Fruit fly (Drosophila melanogaster) whole organism, embryonic: Measurements from ENCODE around the gene r2d2.
A peak's percentile ranks its signal among the peaks of the same experiment; 100 is the strongest.

Experiments used
- BEAF-32 ChIP-seq: fragments of 200-800 bp; sonication (Bioruptor generic); optimal IDR thresholded peaks from 3 replicates; lab custom pipeline; 2017; ENCODE audit warnings: missing biosample characterization, missing genetic modification characterization, mild to moderate bottlenecking, moderate library complexity, missing genetic modification reagents
- Bgb ChIP-seq: fragments of 200-800 bp; sonication (Bioruptor generic); IDR thresholded peaks from 2 replicates; pipeline ENCODE4 v1.3.6; 2022; ENCODE audit warnings: missing biosample characterization, missing genetic modification characterization; ENCODE audit not compliant: partially characterized antibody
- CG10147 ChIP-seq: fragments of 200-800 bp; sonication (Bioruptor generic); optimal IDR thresholded peaks from 2 replicates; lab custom pipeline; 2019; ENCODE audit warnings: missing biosample characterization, mild to moderate bottlenecking, missing genetic modification characterization, moderate library complexity
- CG10565 ChIP-seq: fragments of 200-800 bp; sonication (Bioruptor generic); optimal IDR thresholded peaks from 3 replicates; lab custom pipeline; 2016; ENCODE audit warnings: missing biosample characterization, mild to moderate bottlenecking, missing genetic modification characterization
- CG12391 ChIP-seq: fragments of 200-800 bp; sonication (Bioruptor generic); optimal IDR thresholded peaks from 3 replicates; lab custom pipeline; 2018; ENCODE audit warnings: missing biosample characterization, mild to moderate bottlenecking, missing genetic modification characterization, moderate library complexity
- CG14860 ChIP-seq: fragments of 200-800 bp; sonication (Bioruptor generic); IDR thresholded peaks from 3 replicates; pipeline ENCODE4 v1.3.6; 2022; ENCODE audit warnings: missing biosample characterization, missing genetic modification characterization; ENCODE audit not compliant: partially characterized antibody
- CG1647 ChIP-seq: fragments of 200-800 bp; sonication (Bioruptor generic); optimal IDR thresholded peaks from 3 replicates; lab custom pipeline; 2016; ENCODE audit warnings: missing biosample characterization, missing genetic modification characterization
- CG16813 ChIP-seq: fragments of 200-800 bp; sonication (Bioruptor generic); IDR thresholded peaks from 3 replicates; pipeline ENCODE4 v1.3.6; 2022; ENCODE audit warnings: missing biosample characterization, missing genetic modification characterization; ENCODE audit not compliant: partially characterized antibody
- CG17186 ChIP-seq: fragments of 200-800 bp; sonication (Bioruptor generic); optimal IDR thresholded peaks from 3 replicates; lab custom pipeline; 2017; ENCODE audit warnings: missing biosample characterization, missing genetic modification reagents, missing genetic modification characterization
- CG17829 ChIP-seq: fragments of 200-800 bp; optimal IDR thresholded peaks from 2 replicates; lab custom pipeline; 2019; ENCODE audit warnings: missing biosample characterization, mild to moderate bottlenecking, missing genetic modification characterization, moderate library complexity
- CG17912 ChIP-seq: fragments of 200-800 bp; sonication (Bioruptor generic); optimal IDR thresholded peaks from 2 replicates; lab custom pipeline; 2018; ENCODE audit warnings: missing biosample characterization, mild to moderate bottlenecking, missing genetic modification characterization
- CG33557 ChIP-seq: fragments of 200-800 bp; sonication (Bioruptor generic); optimal IDR thresholded peaks from 2 replicates; lab custom pipeline; 2019; ENCODE audit warnings: missing biosample characterization, mild to moderate bottlenecking, missing genetic modification characterization, moderate library complexity
- CG34224 ChIP-seq: fragments of 200-800 bp; sonication (Bioruptor generic); IDR thresholded peaks from 3 replicates; pipeline ENCODE4 v1.3.6; 2022; ENCODE audit warnings: missing biosample characterization, missing genetic modification characterization; ENCODE audit not compliant: partially characterized antibody
- CG42726 ChIP-seq: fragments of 200-800 bp; sonication (Bioruptor generic); IDR thresholded peaks from 2 replicates; pipeline ENCODE4 v1.3.6; 2022; ENCODE audit warnings: missing biosample characterization, missing genetic modification characterization; ENCODE audit not compliant: partially characterized antibody
- CG6683 ChIP-seq: fragments of 200-800 bp; sonication (Bioruptor generic); optimal IDR thresholded peaks from 2 replicates; lab custom pipeline; 2017; ENCODE audit warnings: missing biosample characterization, mild to moderate bottlenecking, missing genetic modification characterization, missing genetic modification reagents
- CG8089 ChIP-seq: fragments of 200-800 bp; sonication (Bioruptor generic); optimal IDR thresholded peaks from 3 replicates; lab custom pipeline; 2016; ENCODE audit warnings: missing biosample characterization, missing genetic modification characterization
- CG8388 ChIP-seq: fragments of 200-800 bp; sonication (Bioruptor generic); optimal IDR thresholded peaks from 2 replicates; lab custom pipeline; 2019; ENCODE audit warnings: missing biosample characterization, mild to moderate bottlenecking, missing genetic modification characterization, moderate library complexity
- CG9215 ChIP-seq: fragments of 200-800 bp; sonication (Bioruptor generic); IDR thresholded peaks from 2 replicates; pipeline ENCODE4 v1.3.6; 2022; ENCODE audit warnings: missing biosample characterization, missing genetic modification characterization
- CG9609 ChIP-seq: fragments of 200-800 bp; sonication (Bioruptor generic); optimal IDR thresholded peaks from 3 replicates; lab custom pipeline; 2016; ENCODE audit warnings: missing biosample characterization, missing genetic modification characterization
- Dref ChIP-seq: fragments of 200-800 bp; sonication (Bioruptor generic); IDR thresholded peaks from 2 replicates; pipeline ENCODE4 v1.3.6; 2022; ENCODE audit warnings: missing biosample characterization, missing genetic modification characterization
- Ets65A ChIP-seq: fragments of 200-800 bp; sonication (Bioruptor generic); peaks from one replicate; lab custom pipeline; 2016; ENCODE audit warnings: missing biosample characterization, missing genetic modification characterization
- Fer2 ChIP-seq: fragments of 200-800 bp; sonication (Bioruptor generic); optimal IDR thresholded peaks from 2 replicates; lab custom pipeline; 2018; ENCODE audit warnings: missing biosample characterization, mild to moderate bottlenecking, missing genetic modification characterization, moderate library complexity
- Hmr ChIP-seq: fragments of 200-800 bp; sonication (Bioruptor generic); optimal IDR thresholded peaks from 3 replicates; lab custom pipeline; 2017; ENCODE audit warnings: mild to moderate bottlenecking, missing biosample characterization, missing genetic modification reagents, missing genetic modification characterization
- Max ChIP-seq: fragments of 200-800 bp; sonication (Bioruptor generic); optimal IDR thresholded peaks from 2 replicates; lab custom pipeline; 2016; ENCODE audit warnings: missing biosample characterization, mild to moderate bottlenecking, missing genetic modification characterization
- Med ChIP-seq: fragments of 200-800 bp; sonication (Bioruptor generic); peaks from one replicate; lab custom pipeline; 2016; ENCODE audit warnings: missing biosample characterization, missing genetic modification characterization, mild to moderate bottlenecking, inconsistent platforms, moderate library complexity
- NFAT ChIP-seq: fragments of 200-800 bp; sonication (Bioruptor generic); IDR thresholded peaks from 2 replicates; pipeline ENCODE4 v1.3.6; 2022; ENCODE audit warnings: missing biosample characterization, missing genetic modification characterization
- Pdp1 ChIP-seq, 2 experiments: fragments of 200-800 bp; sonication (Bioruptor generic); optimal IDR thresholded peaks; 3 replicates each; lab custom pipeline; 2016; ENCODE audit warnings: missing biosample characterization in 2 of 2, missing genetic modification characterization in 2 of 2, mild to moderate bottlenecking in 1 of 2, moderate library complexity in 1 of 2
- Sox100B ChIP-seq: fragments of 200-800 bp; sonication (Bioruptor generic); optimal IDR thresholded peaks from 3 replicates; lab custom pipeline; 2018; ENCODE audit warnings: missing biosample characterization, mild to moderate bottlenecking, missing genetic modification characterization
- Xbp1 ChIP-seq: fragments of 200-800 bp; sonication (Bioruptor generic); optimal IDR thresholded peaks from 3 replicates; lab custom pipeline; 2016; ENCODE audit warnings: missing biosample characterization, mild to moderate bottlenecking, missing genetic modification characterization
- YL-1 ChIP-seq: fragments of 200-800 bp; sonication (Bioruptor generic); optimal IDR thresholded peaks from 3 replicates; lab custom pipeline; 2017; ENCODE audit warnings: missing biosample characterization, mild to moderate bottlenecking, missing genetic modification characterization
- abd-A ChIP-seq: fragments of 200-800 bp; sonication (Bioruptor generic); optimal IDR thresholded peaks from 3 replicates; lab custom pipeline; 2019; ENCODE audit warnings: missing biosample characterization, mild to moderate bottlenecking, missing genetic modification characterization, moderate library complexity
- ato ChIP-seq: fragments of 200-800 bp; sonication (Bioruptor generic); IDR thresholded peaks from 2 replicates; pipeline ENCODE4 v1.3.6; 2022; ENCODE audit warnings: missing biosample characterization, missing genetic modification characterization; ENCODE audit not compliant: partially characterized antibody
- br ChIP-seq: fragments of >200 bp; optimal IDR thresholded peaks from 2 replicates; lab custom pipeline; 2017
- cas ChIP-seq: fragments of 200-800 bp; sonication (Bioruptor generic); IDR thresholded peaks from 2 replicates; pipeline ENCODE4 v1.3.6; 2022; ENCODE audit warnings: missing biosample characterization, missing genetic modification characterization
- cato ChIP-seq: fragments of 200-800 bp; sonication (Bioruptor generic); optimal IDR thresholded peaks from 2 replicates; lab custom pipeline; 2016; ENCODE audit warnings: missing biosample characterization, missing genetic modification characterization, borderline replicate concordance
- croc ChIP-seq: fragments of 200-800 bp; sonication (Bioruptor generic); conservative IDR thresholded peaks from 3 replicates; pipeline ENCODE4 v1.3.6; 2022; ENCODE audit warnings: missing biosample characterization, missing genetic modification characterization
- dati ChIP-seq: fragments of 200-800 bp; sonication (Bioruptor generic); IDR thresholded peaks from 2 replicates; pipeline ENCODE4 v1.3.6; 2022; ENCODE audit warnings: missing biosample characterization, missing genetic modification characterization
- exex ChIP-seq: fragments of 200-800 bp; sonication (Bioruptor generic); optimal IDR thresholded peaks from 4 replicates; lab custom pipeline; 2018; ENCODE audit warnings: missing biosample characterization, mild to moderate bottlenecking, missing genetic modification characterization, moderate library complexity
- gce ChIP-seq: fragments of 200-800 bp; sonication (Bioruptor generic); IDR thresholded peaks from 3 replicates; pipeline ENCODE4 v1.3.6; 2022; ENCODE audit warnings: missing biosample characterization, missing genetic modification characterization
- gcm2 ChIP-seq: fragments of 200-800 bp; sonication (Bioruptor generic); optimal IDR thresholded peaks from 2 replicates; lab custom pipeline; 2016; ENCODE audit warnings: missing biosample characterization, missing genetic modification characterization
- kay ChIP-seq: fragments of 200-800 bp; sonication (Bioruptor generic); optimal IDR thresholded peaks from 2 replicates; lab custom pipeline; 2016; ENCODE audit warnings: missing biosample characterization, missing genetic modification characterization
- nerfin-1 ChIP-seq: fragments of 200-800 bp; sonication (Bioruptor generic); optimal IDR thresholded peaks from 3 replicates; lab custom pipeline; 2019; ENCODE audit warnings: missing biosample characterization, mild to moderate bottlenecking, missing genetic modification characterization, moderate library complexity
- pzg ChIP-seq: fragments of 200-800 bp; sonication (Bioruptor generic); optimal IDR thresholded peaks from 3 replicates; lab custom pipeline; 2018; ENCODE audit warnings: missing biosample characterization, mild to moderate bottlenecking, missing genetic modification characterization, moderate library complexity
- rib ChIP-seq: fragments of 200-800 bp; sonication (Bioruptor generic); IDR thresholded peaks from 2 replicates; pipeline ENCODE4 v1.3.6; 2022; ENCODE audit warnings: missing biosample characterization, missing genetic modification characterization
- run ChIP-seq: fragments of 200-800 bp; sonication (Bioruptor generic); optimal IDR thresholded peaks from 3 replicates; lab custom pipeline; 2018; ENCODE audit warnings: missing biosample characterization, mild to moderate bottlenecking, missing genetic modification characterization
- sd ChIP-seq: fragments of 200-800 bp; sonication (Bioruptor generic); optimal IDR thresholded peaks from 3 replicates; lab custom pipeline; 2018; ENCODE audit warnings: missing biosample characterization, mild to moderate bottlenecking, missing genetic modification characterization, moderate library complexity
- sens ChIP-seq: fragments of 200-800 bp; sonication (Bioruptor generic); peaks from one replicate; lab custom pipeline; 2016; ENCODE audit warnings: missing biosample characterization, missing genetic modification characterization
- sim ChIP-seq: fragments of 200-800 bp; sonication (Bioruptor generic); IDR thresholded peaks from 2 replicates; pipeline ENCODE4 v1.3.6; 2022; ENCODE audit warnings: missing biosample characterization, missing genetic modification characterization
- slbo ChIP-seq: fragments of 200-800 bp; sonication (Bioruptor generic); IDR thresholded peaks from 2 replicates; pipeline ENCODE4 v1.3.6; 2022; ENCODE audit warnings: missing biosample characterization, missing genetic modification characterization
- tin ChIP-seq: fragments of 200-800 bp; sonication (Bioruptor generic); optimal IDR thresholded peaks from 3 replicates; lab custom pipeline; 2016; ENCODE audit warnings: missing biosample characterization, missing genetic modification characterization
- twi ChIP-seq: fragments of 200-800 bp; optimal IDR thresholded peaks from 2 replicates; lab custom pipeline; 2019; ENCODE audit warnings: missing biosample characterization, mild to moderate bottlenecking, missing genetic modification characterization, moderate library complexity

The r2d2 gene

DNA sequence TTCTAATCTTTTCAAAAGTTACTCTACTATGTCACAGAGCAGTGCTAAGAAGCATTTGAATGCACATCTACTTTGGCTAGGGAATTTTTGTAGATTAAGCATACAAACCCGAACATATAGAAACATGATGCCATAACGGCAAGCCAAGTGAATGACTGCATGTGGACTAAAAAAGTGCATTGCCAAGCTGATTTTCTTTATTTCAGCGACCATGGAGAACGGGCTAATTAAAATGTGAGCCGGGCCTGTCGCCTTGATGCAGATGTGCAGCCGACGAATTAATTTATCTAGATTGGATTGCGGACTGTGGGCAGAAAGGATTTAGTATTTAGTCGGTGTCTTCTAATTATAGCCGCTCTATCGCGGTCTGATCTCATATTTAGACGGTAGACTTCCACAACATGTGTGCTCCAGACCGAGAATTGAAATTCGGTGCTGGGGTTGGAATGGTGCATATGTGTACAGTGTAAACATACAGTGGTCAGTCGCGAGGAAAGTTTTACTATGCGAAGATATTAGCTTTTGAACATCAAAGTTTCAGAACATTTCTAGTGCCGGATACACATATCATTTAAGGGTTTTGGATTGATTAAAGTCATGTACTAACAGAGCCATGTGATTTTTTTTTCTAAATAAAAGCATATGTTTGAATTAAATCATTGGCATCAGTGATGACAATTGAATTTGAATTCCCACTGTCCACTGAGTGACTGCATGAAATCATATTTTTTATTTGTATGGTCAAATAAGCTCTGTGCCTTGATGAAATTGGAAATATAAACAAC, 12.8 kb downstream of the r2d2 start (continued):
- TF ChIP-seq slbo (GFP tag; lab: Robert Waterston, UW) (peak; percentile 10; the same call in 1 of the 2 replicates), gcm2 (GFP tag; lab: Kevin White, UChicago) (no peak), tin (GFP tag; lab: Kevin White, UChicago) (peak; percentile 7), ato (GFP tag; lab: Robert Waterston, UW) (no peak), run (tag; lab: Kevin White, UChicago) (no peak), sd (no peak), CG42726 (GFP tag; lab: Robert Waterston, UW) (no peak), CG17829 (tag; lab: Kevin White, UChicago) (no peak), CG14860 (GFP tag; lab: Robert Waterston, UW) (no peak), CG8388 (GFP tag; lab: Kevin White, UChicago) (peak; percentile 33), CG16813 (no peak), Pdp1 (GFP tag; optimal IDR thresholded peaks at IDR 0.05; lab: Kevin White, UChicago) (no peak), BEAF-32 (no peak), CG17912 (GFP tag; lab: Kevin White, UChicago) (no peak), Sox100B (no peak), gce (GFP tag; lab: Robert Waterston, UW) (no peak), sens (GFP tag; lab: Kevin White, UChicago) (peak; percentile 69), kay (GFP tag; lab: Kevin White, UChicago) (no peak), Xbp1 (GFP tag; lab: Kevin White, UChicago) (peak; percentile 27), rib (no peak), dati (GFP tag; lab: Robert Waterston, UW) (no peak), cas (GFP tag; lab: Robert Waterston, UW) (no peak), CG9609 (GFP tag; lab: Kevin White, UChicago) (no peak), exex (tag; lab: Kevin White, UChicago) (no peak), pzg (no peak), abd-A (tag; lab: Kevin White, UChicago) (no peak), br (lab: Kevin White, UChicago) (no peak), Hmr (GFP tag; lab: Kevin White, UChicago) (no peak), CG17186 (GFP tag; lab: Kevin White, UChicago) (no peak), CG9215 (no peak), CG33557 (GFP tag; lab: Kevin White, UChicago) (no peak), CG8089 (GFP tag; lab: Kevin White, UChicago) (no peak), twi (tag; lab: Kevin White, UChicago) (peak; percentile 99), Bgb (GFP tag; lab: Robert Waterston, UW) (no peak), CG34224 (GFP tag; lab: Robert Waterston, UW) (no peak), sim (GFP tag; lab: Robert Waterston, UW) (no peak), Ets65A (GFP tag; lab: Kevin White, UChicago) (peak; percentile 72), cato (GFP tag; lab: Kevin White, UChicago) (no peak)

DNA sequence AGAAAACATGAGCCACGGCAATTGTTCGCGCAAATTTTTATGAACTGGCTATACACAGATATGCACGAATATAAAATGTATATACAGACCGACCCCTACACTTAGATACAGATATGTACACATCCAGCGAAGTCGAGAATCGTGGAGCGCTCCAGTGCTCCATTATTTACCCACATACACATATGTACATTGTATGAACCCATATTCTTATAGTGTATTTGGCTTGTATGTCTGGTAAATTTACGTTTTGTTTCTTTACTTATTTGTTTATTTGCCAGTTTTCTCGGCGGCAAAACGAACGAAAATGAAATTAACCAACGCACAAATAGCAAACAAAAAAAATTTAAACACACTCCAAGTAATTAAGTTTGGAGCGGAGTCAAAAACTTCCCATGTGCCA, 13.4 kb downstream of the r2d2 start:
- TF ChIP-seq Med (GFP tag; lab: Kevin White, UChicago) = peak; percentile 92
- TF ChIP-seq CG12391 (tag; lab: Kevin White, UChicago) = no peak
- no peak for TF ChIP-seq Dref
- no peak for TF ChIP-seq CG10565 (GFP tag; lab: Kevin White, UChicago)
- peak; percentile 60 for TF ChIP-seq Max (GFP tag; lab: Kevin White, UChicago)
- peak; percentile 64 for TF ChIP-seq CG10147 (GFP tag; lab: Kevin White, UChicago)
- TF ChIP-seq nerfin-1 (tag; lab: Kevin White, UChicago) = peak; percentile 45
- no peak for TF ChIP-seq croc (GFP tag; lab: Robert Waterston, UW)
- TF ChIP-seq CG6683 (GFP tag; lab: Kevin White, UChicago) = peak; percentile 62
- TF ChIP-seq Fer2 (tag; lab: Kevin White, UChicago) = peak; percentile 75
- TF ChIP-seq YL-1 (GFP tag; lab: Kevin White, UChicago) = peak; percentile 10
- peak; percentile 29 for TF ChIP-seq CG1647 (GFP tag; lab: Kevin White, UChicago)
- peak; percentile 65; the same call in 1 of the 2 replicates for TF ChIP-seq NFAT (GFP tag; lab: Robert Waterston, UW)
